Fruit fly (Drosophila melanogaster): ENCODE results near the gene Kul.

Kul gene

dm6 chr3R:29755248-29755647 lies 29.6 kb downstream of the Kul start:
- no peak for TF ChIP-seq insv (optimal IDR thresholded peaks at IDR 0.05)

dm6 chr3R:29756153-29756552 lies 30.5 kb downstream of the Kul start:
- TF ChIP-seq psq (optimal IDR thresholded peaks at IDR 0.05), result no peak
- TF ChIP-seq Myc (optimal IDR thresholded peaks at IDR 0.05), result no peak
- TF ChIP-seq insv (optimal IDR thresholded peaks at IDR 0.05), result no peak

- TF ChIP-seq ttk (optimal IDR thresholded peaks at IDR 0.05), result no peak
- no peak for TF ChIP-seq Sin3A (optimal IDR thresholded peaks at IDR 0.05)
- TF ChIP-seq psq (optimal IDR thresholded peaks at IDR 0.05), result no peak
- TF ChIP-seq h (optimal IDR thresholded peaks at IDR 0.05), result no peak
- TF ChIP-seq Myc (optimal IDR thresholded peaks at IDR 0.05), result no peak
- no peak for TF ChIP-seq insv (optimal IDR thresholded peaks at IDR 0.05)
Observed at dm6 chr3R:29757226-29757625, 31.6 kb downstream of the Kul start.

dm6 chr3R:29757681-29758080 lies 32.1 kb downstream of the Kul start:
- no peak for TF ChIP-seq Sin3A (optimal IDR thresholded peaks at IDR 0.05)
- no peak for TF ChIP-seq Myc (optimal IDR thresholded peaks at IDR 0.05)
- TF ChIP-seq insv (optimal IDR thresholded peaks at IDR 0.05), result no peak
- TF ChIP-seq ttk (optimal IDR thresholded peaks at IDR 0.05), result no peak
- TF ChIP-seq psq (optimal IDR thresholded peaks at IDR 0.05), result no peak
- no peak for TF ChIP-seq h (optimal IDR thresholded peaks at IDR 0.05)

dm6 chr3R:29758129-29758733 lies 32.6 kb downstream of the Kul start:
- no peak for TF ChIP-seq Myc (optimal IDR thresholded peaks at IDR 0.05)
- no peak for TF ChIP-seq ttk (optimal IDR thresholded peaks at IDR 0.05)
- TF ChIP-seq h (optimal IDR thresholded peaks at IDR 0.05), result no peak

dm6 chr3R:29758734-29759131 lies 33.1 kb downstream of the Kul start:
- TF ChIP-seq h (optimal IDR thresholded peaks at IDR 0.05) (no peak), Myc (optimal IDR thresholded peaks at IDR 0.05) (no peak), insv (optimal IDR thresholded peaks at IDR 0.05) (no peak), ttk (optimal IDR thresholded peaks at IDR 0.05) (no peak), psq (optimal IDR thresholded peaks at IDR 0.05) (no peak), Sin3A (optimal IDR thresholded peaks at IDR 0.05) (no peak)

dm6 chr3R:29760042-29760441 lies 34.4 kb downstream of the Kul start:
- TF ChIP-seq insv (optimal IDR thresholded peaks at IDR 0.05) (no peak), ttk (optimal IDR thresholded peaks at IDR 0.05) (no peak), h (optimal IDR thresholded peaks at IDR 0.05) (no peak), Myc (optimal IDR thresholded peaks at IDR 0.05) (no peak), Sin3A (optimal IDR thresholded peaks at IDR 0.05) (no peak), psq (optimal IDR thresholded peaks at IDR 0.05) (no peak)

- TF ChIP-seq Sin3A (optimal IDR thresholded peaks at IDR 0.05), result no peak
- no peak for TF ChIP-seq psq (optimal IDR thresholded peaks at IDR 0.05)
- TF ChIP-seq h (optimal IDR thresholded peaks at IDR 0.05), result no peak
- no peak for TF ChIP-seq ttk (optimal IDR thresholded peaks at IDR 0.05)
- no peak for TF ChIP-seq Myc (optimal IDR thresholded peaks at IDR 0.05)
- no peak for TF ChIP-seq insv (optimal IDR thresholded peaks at IDR 0.05)
Observed at dm6 chr3R:29761569-29761968, 35.9 kb downstream of the Kul start.

- no peak for TF ChIP-seq Myc (optimal IDR thresholded peaks at IDR 0.05)
Observed at dm6 chr3R:29762297-29762696, 36.7 kb downstream of the Kul start.

dm6 chr3R:29763154-29763553 lies 37.5 kb downstream of the Kul start:
- TF ChIP-seq psq (optimal IDR thresholded peaks at IDR 0.05), result no peak
- TF ChIP-seq ttk (optimal IDR thresholded peaks at IDR 0.05), result no peak
- TF ChIP-seq Myc (optimal IDR thresholded peaks at IDR 0.05), result no peak
- TF ChIP-seq insv (optimal IDR thresholded peaks at IDR 0.05), result no peak
- no peak for TF ChIP-seq Sin3A (optimal IDR thresholded peaks at IDR 0.05)
- no peak for TF ChIP-seq h (optimal IDR thresholded peaks at IDR 0.05)

dm6 chr3R:29763804-29764203 lies 38.2 kb downstream of the Kul start:
- no peak for TF ChIP-seq h (optimal IDR thresholded peaks at IDR 0.05)
- TF ChIP-seq Sin3A (optimal IDR thresholded peaks at IDR 0.05), result no peak
- no peak for TF ChIP-seq ttk (optimal IDR thresholded peaks at IDR 0.05)
- TF ChIP-seq Myc (optimal IDR thresholded peaks at IDR 0.05), result no peak
- TF ChIP-seq psq (optimal IDR thresholded peaks at IDR 0.05), result no peak
- TF ChIP-seq insv (optimal IDR thresholded peaks at IDR 0.05), result no peak

- TF ChIP-seq insv (optimal IDR thresholded peaks at IDR 0.05), result no peak
- no peak for TF ChIP-seq ttk (optimal IDR thresholded peaks at IDR 0.05)
- no peak for TF ChIP-seq psq (optimal IDR thresholded peaks at IDR 0.05)
- TF ChIP-seq h (optimal IDR thresholded peaks at IDR 0.05), result no peak
- TF ChIP-seq Sin3A (optimal IDR thresholded peaks at IDR 0.05), result no peak
- no peak for TF ChIP-seq Myc (optimal IDR thresholded peaks at IDR 0.05)
Observed at dm6 chr3R:29764249-29765042, 38.8 kb downstream of the Kul start.

Measured in Kc167 (cell line).